Worm (Caenorhabditis elegans) whole organism, L1 larva: ENCODE data around the gene srx-105.

Experiments used
- C16A3.4 ChIP-seq: fragments of 150-350 bp; optimal IDR thresholded peaks from 2 replicates; lab custom pipeline; 2014; ENCODE audit warnings: missing biosample characterization, missing genetic modification characterization
- C34B4.2 ChIP-seq: sonication (generic microtip); optimal IDR thresholded peaks from 2 replicates; lab custom pipeline; 2017; ENCODE audit warnings: mild to moderate bottlenecking, missing genetic modification characterization, missing compliant biosample characterization
- F16B12.6 ChIP-seq: fragments of 150-350 bp; optimal IDR thresholded peaks from 2 replicates; lab custom pipeline; 2014; ENCODE audit warnings: missing biosample characterization, missing genetic modification characterization
- aly-2 ChIP-seq: fragments of 150-350 bp; optimal IDR thresholded peaks from 2 replicates; lab custom pipeline; 2014; ENCODE audit warnings: missing biosample characterization, missing genetic modification characterization
- ama-1 ChIP-seq: fragments of 150-350 bp; optimal IDR thresholded peaks from 2 replicates; lab custom pipeline; 2014
- ceh-63 ChIP-seq: fragments of 200-800 bp; sonication (Bioruptor generic); optimal IDR thresholded peaks from 2 replicates; lab custom pipeline; 2018; ENCODE audit warnings: mild to moderate bottlenecking, missing genetic modification characterization, missing compliant biosample characterization
- ceh-88 ChIP-seq: fragments of 200-800 bp; sonication (Bioruptor generic); IDR thresholded peaks from 2 replicates; pipeline ENCODE4 v1.3.6; 2022; ENCODE audit warnings: missing genetic modification characterization, missing compliant biosample characterization
- efl-1 ChIP-seq, 4 experiments: fragments of 150-350 bp; optimal IDR thresholded peaks in 3 of 4; peaks in 1 of 4; 1 replicate in 1 of 4; 2 replicates in 3 of 4; lab custom pipeline; 2014; ENCODE audit warnings: missing biosample characterization in 2 of 4, missing genetic modification characterization in 2 of 4, missing genetic modification reagents in 2 of 4
- efl-3 ChIP-seq: fragments of 200-800 bp; sonication (Bioruptor generic); optimal IDR thresholded peaks from 2 replicates; lab custom pipeline; 2018; ENCODE audit warnings: mild to moderate bottlenecking, missing genetic modification characterization, missing compliant biosample characterization
- egl-27 ChIP-seq, 2 experiments: fragments of 150-350 bp in 1 of 2; sonication (generic microtip); optimal IDR thresholded peaks; 3 replicates each; lab custom pipeline; 2017 to 2018; ENCODE audit warnings: missing biosample characterization in 2 of 2, missing genetic modification characterization in 2 of 2, missing genetic modification reagents in 2 of 2
- fos-1 ChIP-seq: fragments of 150-350 bp; optimal IDR thresholded peaks from 2 replicates; lab custom pipeline; 2014; ENCODE audit warnings: missing biosample characterization, missing genetic modification characterization
- hlh-17 ChIP-seq: fragments of 200-800 bp; sonication (Bioruptor generic); optimal IDR thresholded peaks from 2 replicates; lab custom pipeline; 2018; ENCODE audit warnings: missing genetic modification characterization, mild to moderate bottlenecking, missing compliant biosample characterization, moderate library complexity, borderline replicate concordance
- hpl-2 ChIP-seq: fragments of 150-350 bp; optimal IDR thresholded peaks from 2 replicates; lab custom pipeline; 2014; ENCODE audit warnings: missing biosample characterization, missing genetic modification reagents, missing genetic modification characterization
- lin-13 ChIP-seq: fragments of 150-350 bp; optimal IDR thresholded peaks from 2 replicates; lab custom pipeline; 2014; ENCODE audit warnings: missing biosample characterization, missing genetic modification reagents, missing genetic modification characterization
- lir-3 ChIP-seq: sonication (generic microtip); optimal IDR thresholded peaks from 2 replicates; lab custom pipeline; 2016; ENCODE audit warnings: mild to moderate bottlenecking, missing genetic modification characterization, moderate library complexity, missing compliant biosample characterization; ENCODE audit not compliant: poor library complexity
- lsy-2 ChIP-seq, 2 experiments: fragments of 150-350 bp; optimal IDR thresholded peaks; 2 replicates each; lab custom pipeline; 2014; ENCODE audit warnings: missing biosample characterization in 2 of 2, missing genetic modification characterization in 2 of 2
- mdl-1 ChIP-seq, 2 experiments: fragments of 150-350 bp; optimal IDR thresholded peaks; 2 replicates each; lab custom pipeline; 2014 to 2017; ENCODE audit warnings: missing biosample characterization in 2 of 2, missing genetic modification characterization in 2 of 2, inconsistent platforms in 1 of 2
- nhr-12 ChIP-seq: sonication (generic microtip); optimal IDR thresholded peaks from 2 replicates; lab custom pipeline; 2017; ENCODE audit warnings: missing biosample characterization, missing genetic modification characterization
- nhr-71 ChIP-seq: sonication (generic microtip); optimal IDR thresholded peaks from 2 replicates; lab custom pipeline; 2016; ENCODE audit warnings: mild to moderate bottlenecking, missing genetic modification characterization, moderate library complexity, missing compliant biosample characterization
- nhr-84 ChIP-seq: sonication (generic microtip); optimal IDR thresholded peaks from 2 replicates; lab custom pipeline; 2017; ENCODE audit warnings: missing biosample characterization, missing genetic modification characterization
- nhr-85 ChIP-seq: sonication (generic microtip); peaks from one replicate; lab custom pipeline; 2016; ENCODE audit warnings: missing genetic modification characterization, inconsistent platforms, missing compliant biosample characterization
- nhr-90 ChIP-seq: sonication (generic microtip); optimal IDR thresholded peaks from 2 replicates; lab custom pipeline; 2016; ENCODE audit warnings: mild to moderate bottlenecking, missing genetic modification characterization, missing compliant biosample characterization; ENCODE audit not compliant: poor library complexity
- pax-3 ChIP-seq: fragments of 200-800 bp; sonication (Bioruptor generic); optimal IDR thresholded peaks from 2 replicates; lab custom pipeline; 2018; ENCODE audit warnings: mild to moderate bottlenecking, missing genetic modification characterization, moderate library complexity, missing compliant biosample characterization
- pqm-1 ChIP-seq: sonication (generic microtip); optimal IDR thresholded peaks from 3 replicates; lab custom pipeline; 2017; ENCODE audit warnings: missing biosample characterization, missing genetic modification characterization
- skn-1 ChIP-seq: fragments of 150-350 bp; optimal IDR thresholded peaks from 2 replicates; lab custom pipeline; 2014; ENCODE audit warnings: missing biosample characterization, missing genetic modification characterization
- snu-23 ChIP-seq: sonication (generic microtip); optimal IDR thresholded peaks from 2 replicates; lab custom pipeline; 2016; ENCODE audit warnings: missing genetic modification characterization, missing compliant biosample characterization
- sptf-1 ChIP-seq: fragments of 150-350 bp; optimal IDR thresholded peaks from 2 replicates; lab custom pipeline; 2014; ENCODE audit warnings: missing biosample characterization, missing genetic modification characterization
- sup-37 ChIP-seq: fragments of 200-800 bp; sonication (Bioruptor generic); optimal IDR thresholded peaks from 2 replicates; lab custom pipeline; 2018; ENCODE audit warnings: mild to moderate bottlenecking, missing genetic modification characterization, missing compliant biosample characterization
- swsn-7 ChIP-seq: sonication (generic microtip); optimal IDR thresholded peaks from 2 replicates; lab custom pipeline; 2016; ENCODE audit warnings: missing genetic modification characterization, missing compliant biosample characterization
- tbx-2 ChIP-seq: sonication (generic microtip); optimal IDR thresholded peaks from 2 replicates; lab custom pipeline; 2016; ENCODE audit warnings: missing genetic modification characterization, missing compliant biosample characterization
- tlp-1 ChIP-seq: fragments of 150-350 bp; optimal IDR thresholded peaks from 2 replicates; lab custom pipeline; 2014; ENCODE audit warnings: missing biosample characterization, missing genetic modification characterization
- vab-15 ChIP-seq: sonication (generic microtip); optimal IDR thresholded peaks from 2 replicates; lab custom pipeline; 2017; ENCODE audit warnings: missing genotype, mild to moderate bottlenecking, missing genetic modification characterization, missing compliant biosample characterization
- zip-4 ChIP-seq: fragments of 200-800 bp; sonication (Bioruptor generic); optimal IDR thresholded peaks from 2 replicates; lab custom pipeline; 2018; ENCODE audit warnings: mild to moderate bottlenecking, missing genetic modification characterization, moderate library complexity, missing compliant biosample characterization
- ztf-11 ChIP-seq, 2 experiments: sonication (generic microtip); optimal IDR thresholded peaks; 2 replicates each; lab custom pipeline; 2016 to 2017; ENCODE audit warnings: missing genetic modification characterization in 2 of 2, missing biosample characterization in 1 of 2, missing compliant biosample characterization in 1 of 2
- ztf-4 ChIP-seq: fragments of 150-350 bp; optimal IDR thresholded peaks from 2 replicates; lab custom pipeline; 2014; ENCODE audit warnings: missing biosample characterization, missing genetic modification characterization

srx-105 gene

DNA sequence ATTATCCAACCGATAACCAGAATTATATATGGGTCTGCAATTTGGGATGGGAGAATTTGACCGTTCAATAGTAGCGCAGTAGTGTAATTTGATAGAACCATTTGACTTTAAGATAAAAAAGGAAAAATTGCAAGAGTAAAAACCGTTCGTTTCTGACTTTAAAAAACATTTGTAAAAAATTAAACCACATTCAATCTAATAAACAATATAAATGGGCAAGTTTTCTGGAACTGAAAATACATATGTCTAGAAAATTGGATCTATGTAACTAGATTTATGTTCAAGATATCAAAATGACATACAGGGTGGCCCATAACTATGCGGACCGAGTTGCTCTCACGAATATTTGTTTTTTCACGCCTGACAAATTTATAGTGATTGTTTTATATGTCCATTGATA, 6.5 kb downstream of the srx-105 start, which contains the start of gene srx-102:
srx-102 (minus strand) TSS at position 101 of the 400 bp plus-strand sequence.
- TF ChIP-seq nhr-71 (tag; lab: Kevin White, UChicago) (no peak), nhr-12 (tag; lab: Kevin White, UChicago) (no peak), nhr-84 (tag; lab: Kevin White, UChicago) (no peak), swsn-7 (tag; lab: Kevin White, UChicago) (no peak), snu-23 (GFP tag; lab: Kevin White, UChicago) (no peak), egl-27 (tag; optimal IDR thresholded peaks at IDR 0.05; lab: Kevin White, UChicago) (no peak), ceh-63 (GFP tag; lab: Kevin White, UChicago) (no peak), mdl-1 (tag; optimal IDR thresholded peaks at IDR 0.05; lab: Kevin White, UChicago) (no peak), aly-2 (tag; lab: Kevin White, UChicago) (no peak), nhr-85 (no peak), sup-37 (GFP tag; lab: Kevin White, UChicago) (no peak), ama-1 (lab: Kevin White, UChicago) (no peak), ztf-11 (tag; optimal IDR thresholded peaks at IDR 0.05; lab: Kevin White, UChicago) (no peak), nhr-90 (no peak), sptf-1 (tag; lab: Kevin White, UChicago) (no peak), lir-3 (no peak), hlh-17 (GFP tag; lab: Kevin White, UChicago) (no peak)

DNA sequence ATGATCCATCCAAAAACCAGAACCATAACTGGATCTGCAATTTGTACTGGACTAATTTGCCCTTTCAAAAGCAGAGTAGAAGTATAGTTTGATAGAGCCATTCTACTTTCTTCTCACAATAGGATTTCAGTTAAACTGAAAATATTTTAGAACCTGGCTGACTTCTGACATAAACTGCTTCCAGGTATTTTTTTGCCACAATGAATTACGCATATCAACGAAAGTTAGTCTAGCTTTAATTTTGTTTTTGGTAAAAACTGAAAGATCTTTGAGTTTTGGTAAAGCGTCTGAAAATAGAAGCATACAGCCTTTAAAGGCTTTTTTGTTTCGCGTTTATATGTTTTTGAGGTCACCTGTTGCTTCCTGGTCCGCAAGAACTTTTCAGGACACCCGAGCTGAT, 10.6 kb downstream of the srx-105 start, which contains the start of gene srx-101:
srx-101 (minus strand) TSS at position 101 of the 400 bp plus-strand sequence.
- TF ChIP-seq zip-4 (GFP tag; lab: Kevin White, UChicago) (no peak), C34B4.2 (tag; lab: Kevin White, UChicago) (no peak), fos-1 (no peak), tlp-1 (tag; lab: Kevin White, UChicago) (no peak), swsn-7 (tag; lab: Kevin White, UChicago) (no peak), F16B12.6 (no peak), nhr-85 (no peak), ztf-4 (no peak), hpl-2 (no peak), lsy-2 (tag; optimal IDR thresholded peaks at IDR 0.05; lab: Kevin White, UChicago) (no peak), C16A3.4 (tag; lab: Kevin White, UChicago) (no peak), efl-3 (GFP tag; lab: Kevin White, UChicago) (no peak), lin-13 (GFP tag; lab: Kevin White, UChicago) (no peak), pax-3 (tag; lab: Kevin White, UChicago) (no peak), vab-15 (no peak), tbx-2 (tag; lab: Kevin White, UChicago) (no peak)

DNA sequence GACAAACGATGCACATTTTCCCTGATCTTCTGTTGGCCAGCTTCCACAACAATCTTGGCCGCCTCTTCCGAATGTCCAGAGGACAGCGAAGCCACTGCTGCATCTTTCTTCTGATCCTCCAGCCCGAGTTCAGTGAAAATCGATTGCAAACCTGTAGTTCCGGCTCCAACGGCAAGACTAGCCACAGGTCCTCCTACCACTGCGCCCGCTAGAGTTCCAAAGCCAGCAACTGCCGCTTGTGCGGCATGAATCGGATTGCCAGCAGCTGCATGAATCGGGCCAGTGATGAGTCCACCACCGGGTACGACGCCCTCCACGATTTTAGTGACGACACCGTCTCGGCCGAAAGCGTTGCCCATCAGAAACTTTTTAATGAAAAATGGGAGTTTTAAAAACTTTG, 12.9 kb downstream of the srx-105 start, which contains the start of gene ifas-1:
ifas-1 (minus strand) TSS at position 387 of the 400 bp plus-strand sequence.
- TF ChIP-seq pqm-1 (tag; lab: Kevin White, UChicago) (no peak), ztf-11 (tag; optimal IDR thresholded peaks at IDR 0.05; lab: Kevin White, UChicago) (no peak), ceh-88 (GFP tag; lab: Robert Waterston, UW) (no peak), nhr-84 (tag; lab: Kevin White, UChicago) (no peak)
- TF ChIP-seq, all 84 proteins: peak for 0

DNA sequence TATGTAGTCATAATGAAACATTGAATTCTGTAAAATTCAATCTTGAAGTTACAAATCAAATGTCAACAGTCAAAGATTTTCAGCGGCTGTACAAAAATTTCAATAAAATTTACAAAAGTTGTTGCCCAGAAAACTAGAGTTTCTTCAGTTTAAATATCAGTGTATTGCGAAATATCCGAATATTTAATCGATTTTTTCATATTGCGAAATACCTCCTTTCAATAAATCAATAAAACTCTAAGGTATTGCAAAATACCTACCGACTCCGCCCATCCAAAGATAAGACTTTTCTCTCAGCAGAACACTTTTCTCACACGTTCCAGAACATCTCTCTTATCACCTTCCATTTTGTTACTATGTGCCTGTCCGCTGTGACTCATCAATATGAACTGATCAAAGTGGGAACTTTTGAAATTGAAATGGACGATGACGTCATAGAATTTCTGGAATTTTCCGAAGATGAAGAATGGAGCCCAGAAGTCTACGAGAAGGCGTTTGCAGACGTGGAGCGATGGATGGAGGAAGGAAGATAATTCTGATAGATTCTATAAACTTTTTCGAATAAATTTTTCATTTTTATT, 16.6 kb downstream of the srx-105 start:
- TF ChIP-seq skn-1 (tag; lab: Kevin White, UChicago) (peak; percentile 17), efl-1 (optimal IDR thresholded peaks at IDR 0.05; lab: Kevin White, UChicago) (no peak), efl-1 (GFP tag; optimal IDR thresholded peaks at IDR 0.05 in 1 of 2; lab: Kevin White, UChicago) (peak in 1 of 2 experiments; percentile 78), zip-4 (GFP tag; lab: Kevin White, UChicago) (peak; percentile 47), ztf-11 (tag; optimal IDR thresholded peaks at IDR 0.05; lab: Kevin White, UChicago) (no peak)
- TF ChIP-seq, all 84 proteins: peak for 3
